Worm (Caenorhabditis elegans): ENCODE results near the gene C27H5.6.

C27H5.6 gene

ce11 chrII:7151969-7152631, 34.9 kb downstream of the C27H5.6 start, which contains the start of gene fust-1 (continued):
- peak; percentile 76 for TF ChIP-seq cey-2 (tag; optimal IDR thresholded peaks at IDR 0.05; ENCODE audit: borderline replicate concordance, insufficient read depth)
- TF ChIP-seq arid-1 (GFP tag; conservative IDR thresholded peaks at IDR 0.05) = peak; percentile 96
- TF ChIP-seq saeg-2 (GFP tag; IDR thresholded peaks at IDR 0.05) = peak; percentile 87
- peak; percentile 87 for TF ChIP-seq nhr-28 (tag; optimal IDR thresholded peaks at IDR 0.05)
- no peak for TF ChIP-seq ceh-62 (tag; optimal IDR thresholded peaks at IDR 0.05)
- no peak for TF ChIP-seq daf-8 (GFP tag; IDR thresholded peaks at IDR 0.05)
- TF ChIP-seq unc-39 (tag; optimal IDR thresholded peaks at IDR 0.05) = no peak
- TF ChIP-seq hmg-1.1 (GFP tag; IDR thresholded peaks at IDR 0.05) = peak; percentile 94
- peak; percentile 77 for TF ChIP-seq mxl-3 (GFP tag; optimal IDR thresholded peaks at IDR 0.05)
- no peak for TF ChIP-seq lin-39 (tag; optimal IDR thresholded peaks at IDR 0.05)
- no peak for TF ChIP-seq ztf-11 (tag; optimal IDR thresholded peaks at IDR 0.05)
- peak; percentile 67; the same call in 1 of the 2 replicates for TF ChIP-seq F44E2.7 (GFP tag; IDR thresholded peaks at IDR 0.05)
- TF ChIP-seq T20F7.1 (GFP tag; optimal IDR thresholded peaks at IDR 0.05) = peak; percentile 90
- no peak for TF ChIP-seq nhr-111 (GFP tag; optimal IDR thresholded peaks at IDR 0.05)
- TF ChIP-seq ces-1 (GFP tag; optimal IDR thresholded peaks at IDR 0.05) = peak; percentile 59
- no peak for TF ChIP-seq attf-4 (tag; optimal IDR thresholded peaks at IDR 0.05)
- peak; percentile 97 for TF ChIP-seq dve-1 (tag; optimal IDR thresholded peaks at IDR 0.05; ENCODE audit: insufficient read depth)
- no peak for TF ChIP-seq ceh-82 (tag; optimal IDR thresholded peaks at IDR 0.05)
- no peak for TF ChIP-seq nhr-237 (tag; optimal IDR thresholded peaks at IDR 0.05)
- peak; percentile 95 for TF ChIP-seq dmd-6 (GFP tag; IDR thresholded peaks at IDR 0.05)
- TF ChIP-seq lir-3 (tag; optimal IDR thresholded peaks at IDR 0.05) = peak; percentile 38
- peak; percentile 92 for TF ChIP-seq duxl-1 (tag; optimal IDR thresholded peaks at IDR 0.05; ENCODE audit: poor library complexity)
- TF ChIP-seq madf-5 (GFP tag; IDR thresholded peaks at IDR 0.05) = no peak
- TF ChIP-seq jun-1 (tag; optimal IDR thresholded peaks at IDR 0.05) = peak; percentile 85
- TF ChIP-seq rbr-2 (tag; optimal IDR thresholded peaks at IDR 0.05) = peak; percentile 96
- no peak for TF ChIP-seq aly-2 (tag; optimal IDR thresholded peaks at IDR 0.05)
- TF ChIP-seq gei-8 (GFP tag; optimal IDR thresholded peaks at IDR 0.05) = peak; percentile 65
- peak; percentile 21 for TF ChIP-seq Y5F2A.4 (GFP tag; optimal IDR thresholded peaks at IDR 0.05)
- TF ChIP-seq spr-1 (tag; optimal IDR thresholded peaks at IDR 0.05) = peak; percentile 93
- peak in 1 of 2 experiments; percentile 90 for TF ChIP-seq unc-62 (GFP tag; optimal IDR thresholded peaks at IDR 0.05 in 1 of 2)
- no peak for TF ChIP-seq unc-62 (tag; optimal IDR thresholded peaks at IDR 0.05)
- TF ChIP-seq zfp-2 (tag; optimal IDR thresholded peaks at IDR 0.05) = peak; percentile 65
- peak; percentile 91 for TF ChIP-seq tra-1 (GFP tag; IDR thresholded peaks at IDR 0.05)
- TF ChIP-seq vab-7 (GFP tag; IDR thresholded peaks at IDR 0.05) = 0 out of 2 replicates have a peak, but pooled peaks have one; percentile 49
- peak; percentile 63 for TF ChIP-seq lin-15B (tag; optimal IDR thresholded peaks at IDR 0.05)
- peak; percentile 36 to 71 for TF ChIP-seq hif-1 (tag; optimal IDR thresholded peaks at IDR 0.05)
- TF ChIP-seq nhr-77 (tag; optimal IDR thresholded peaks at IDR 0.05) = peak; percentile 85
- peak; percentile 95 for TF ChIP-seq hlh-11 (tag; optimal IDR thresholded peaks at IDR 0.05)
- peak; percentile 94 for TF ChIP-seq nhr-11 (tag; optimal IDR thresholded peaks at IDR 0.05)
- TF ChIP-seq set-16 (GFP tag; IDR thresholded peaks at IDR 0.05) = no peak; the same call in 1 of the 2 replicates
- TF ChIP-seq lin-38 (GFP tag; IDR thresholded peaks at IDR 0.05) = peak; percentile 96
- peak; percentile 6 for TF ChIP-seq nhr-10 (tag; optimal IDR thresholded peaks at IDR 0.05)
- TF ChIP-seq daf-12 (tag; optimal IDR thresholded peaks at IDR 0.05) = no peak
- peak; percentile 94 for TF ChIP-seq lin-13 (GFP tag; optimal IDR thresholded peaks at IDR 0.05)
- peak; percentile 96 for TF ChIP-seq mep-1 (tag; optimal IDR thresholded peaks at IDR 0.05)
- TF ChIP-seq Y105C5A.15 (GFP tag; IDR thresholded peaks at IDR 0.05) = no peak
- peak; percentile 82 for TF ChIP-seq fkh-10 (GFP tag; optimal IDR thresholded peaks at IDR 0.05)
- TF ChIP-seq hlh-30 (tag; optimal IDR thresholded peaks at IDR 0.05; ENCODE audit: insufficient read depth) = peak; percentile 83
- peak; percentile 70; the same call in 1 of the 2 replicates for TF ChIP-seq madf-9 (GFP tag; conservative IDR thresholded peaks at IDR 0.05)
- TF ChIP-seq lsy-2 (tag; optimal IDR thresholded peaks at IDR 0.05) = peak; percentile 80 to 97

Data from whole organism, L4 larva.